Worm (Caenorhabditis elegans) whole organism, L4 larva: ENCODE measurements around the gene K05F1.9.

Experiments
- F44E2.7 ChIP-seq: fragments of 200-800 bp; sonication (Bioruptor generic); IDR thresholded peaks from 2 replicates; pipeline ENCODE4 v2.1.2; 2022; ENCODE audit warnings: missing genetic modification characterization, missing compliant biosample characterization
- R02D3.7 ChIP-seq: fragments of 150-350 bp; sonication (generic microtip); optimal IDR thresholded peaks from 3 replicates; lab custom pipeline; 2014; ENCODE audit warnings: missing biosample characterization, missing genetic modification characterization
- T20F7.1 ChIP-seq: fragments of 200-800 bp; sonication (Bioruptor generic); optimal IDR thresholded peaks from 2 replicates; lab custom pipeline; 2018; ENCODE audit warnings: mild to moderate bottlenecking, missing genetic modification characterization, missing compliant biosample characterization
- Y5F2A.4 ChIP-seq: fragments of 200-800 bp; sonication (Bioruptor generic); optimal IDR thresholded peaks from 2 replicates; lab custom pipeline; 2018; ENCODE audit warnings: mild to moderate bottlenecking, missing genetic modification characterization, missing compliant biosample characterization
- ZK546.5 ChIP-seq, 2 experiments: sonication (generic microtip); optimal IDR thresholded peaks; 2 replicates each; lab custom pipeline; 2017; ENCODE audit warnings: missing biosample characterization in 2 of 2, missing genetic modification characterization in 2 of 2
- aha-1 ChIP-seq: fragments of 150-350 bp; peaks from one replicate; lab custom pipeline; 2014; ENCODE audit warnings: missing biosample characterization, missing genetic modification characterization
- aly-2 ChIP-seq: sonication (generic microtip); optimal IDR thresholded peaks from 2 replicates; lab custom pipeline; 2018; ENCODE audit warnings: missing biosample characterization, missing genetic modification characterization
- arid-1 ChIP-seq: fragments of 200-800 bp; sonication (Bioruptor generic); conservative IDR thresholded peaks from 2 replicates; pipeline ENCODE4 v1.3.6; 2022; ENCODE audit warnings: missing genetic modification reagents, missing genetic modification characterization, missing compliant biosample characterization
- ceh-28 ChIP-seq: fragments of 150-350 bp; optimal IDR thresholded peaks from 2 replicates; lab custom pipeline; 2014; ENCODE audit warnings: missing biosample characterization, missing genetic modification reagents, missing genetic modification characterization
- ceh-32 ChIP-seq: sonication (generic microtip); optimal IDR thresholded peaks from 2 replicates; lab custom pipeline; 2016; ENCODE audit warnings: mild to moderate bottlenecking, missing genetic modification characterization, missing compliant biosample characterization; ENCODE audit not compliant: poor library complexity
- ces-1 ChIP-seq: fragments of 150-350 bp; sonication (generic microtip); optimal IDR thresholded peaks from 4 replicates; lab custom pipeline; 2014; ENCODE audit warnings: missing biosample characterization, missing genetic modification reagents, missing genetic modification characterization
- cey-2 ChIP-seq: sonication (generic microtip); optimal IDR thresholded peaks from 3 replicates; lab custom pipeline; 2017; ENCODE audit warnings: missing genetic modification characterization, mild to moderate bottlenecking, missing compliant biosample characterization, antibody characterized with exemption, borderline replicate concordance; ENCODE audit not compliant: insufficient read depth
- ctbp-1 ChIP-seq: fragments of 200-800 bp; sonication (Bioruptor generic); IDR thresholded peaks from 2 replicates; pipeline ENCODE4 v1.3.6; 2022; ENCODE audit warnings: missing genetic modification reagents, missing genetic modification characterization, missing compliant biosample characterization
- dmd-8 ChIP-seq: fragments of 200-800 bp; sonication (Bioruptor generic); IDR thresholded peaks from 2 replicates; pipeline ENCODE4 v1.3.6; 2022; ENCODE audit warnings: missing genetic modification characterization, missing compliant biosample characterization
- duxl-1 ChIP-seq: sonication (generic microtip); optimal IDR thresholded peaks from 2 replicates; lab custom pipeline; 2016; ENCODE audit warnings: mild to moderate bottlenecking, missing genetic modification characterization, moderate library complexity, missing compliant biosample characterization; ENCODE audit not compliant: poor library complexity
- egl-43 ChIP-seq: fragments of 200-800 bp; sonication (Bioruptor generic); IDR thresholded peaks from 2 replicates; pipeline ENCODE4 v1.3.6; 2022; ENCODE audit warnings: missing genetic modification reagents, missing genetic modification characterization, missing compliant biosample characterization
- fos-1 ChIP-seq: fragments of 150-350 bp; optimal IDR thresholded peaks from 2 replicates; lab custom pipeline; 2014; ENCODE audit warnings: missing biosample characterization, missing genetic modification characterization
- hif-1 ChIP-seq, 2 experiments: sonication (generic microtip); optimal IDR thresholded peaks; 2 replicates each; lab custom pipeline; 2016 to 2017; ENCODE audit warnings: missing compliant biosample characterization in 2 of 2, missing genetic modification characterization in 2 of 2, missing genetic modification reagents in 2 of 2, missing genotype in 2 of 2, mild to moderate bottlenecking in 1 of 2
- hlh-11 ChIP-seq: fragments of 200-800 bp; sonication (Bioruptor generic); optimal IDR thresholded peaks from 2 replicates; lab custom pipeline; 2018; ENCODE audit warnings: mild to moderate bottlenecking, missing genetic modification characterization, missing compliant biosample characterization
- hlh-30 ChIP-seq: sonication (generic microtip); optimal IDR thresholded peaks from 2 replicates; lab custom pipeline; 2017; ENCODE audit warnings: antibody characterized with exemption, mild to moderate bottlenecking, missing genetic modification characterization, missing compliant biosample characterization; ENCODE audit not compliant: insufficient read depth
- hmg-1.1 ChIP-seq: fragments of 200-800 bp; sonication (Bioruptor generic); IDR thresholded peaks from 2 replicates; pipeline ENCODE4 v1.3.6; 2022; ENCODE audit warnings: missing genetic modification reagents, missing genetic modification characterization, missing compliant biosample characterization
- jun-1 ChIP-seq: fragments of 150-350 bp; optimal IDR thresholded peaks from 2 replicates; lab custom pipeline; 2014; ENCODE audit warnings: missing biosample characterization, missing genetic modification reagents, missing genetic modification characterization
- lim-7 ChIP-seq: fragments of 200-800 bp; sonication (Bioruptor generic); IDR thresholded peaks from 2 replicates; pipeline ENCODE4 v1.3.6; 2022; ENCODE audit warnings: missing genetic modification characterization, missing compliant biosample characterization
- lin-1 ChIP-seq: fragments of 200-800 bp; sonication (Bioruptor generic); IDR thresholded peaks from 2 replicates; pipeline ENCODE4 v1.3.6; 2022; ENCODE audit warnings: missing genetic modification reagents, missing genetic modification characterization, missing compliant biosample characterization
- lin-13 ChIP-seq: fragments of 150-350 bp; optimal IDR thresholded peaks from 2 replicates; lab custom pipeline; 2014; ENCODE audit warnings: missing biosample characterization, missing genetic modification reagents, missing genetic modification characterization
- lin-29 ChIP-seq: fragments of 200-800 bp; sonication (Bioruptor generic); IDR thresholded peaks from 2 replicates; pipeline ENCODE4 v1.3.6; 2022; ENCODE audit warnings: missing genetic modification reagents, missing genetic modification characterization, missing compliant biosample characterization
- lsy-2 ChIP-seq, 2 experiments: fragments of 150-350 bp in 1 of 2; sonication (generic microtip) in 1 of 2; optimal IDR thresholded peaks; 2 replicates each; lab custom pipeline; 2014 to 2017; ENCODE audit warnings: missing biosample characterization in 2 of 2, missing genetic modification characterization in 2 of 2
- mdl-1 ChIP-seq, 2 experiments: fragments of 150-350 bp in 1 of 2; sonication (generic microtip) in 1 of 2; optimal IDR thresholded peaks; 2 replicates each; lab custom pipeline; 2014 to 2017; ENCODE audit warnings: missing biosample characterization in 2 of 2, missing genetic modification characterization in 2 of 2
- mdt-29 ChIP-seq: fragments of 200-800 bp; sonication (Bioruptor generic); IDR thresholded peaks from 2 replicates; pipeline ENCODE4 v1.3.6; 2022; ENCODE audit warnings: missing genetic modification reagents, missing genetic modification characterization, missing compliant biosample characterization
- mep-1 ChIP-seq: fragments of 150-350 bp; sonication (generic microtip); optimal IDR thresholded peaks from 3 replicates; lab custom pipeline; 2014; ENCODE audit warnings: missing biosample characterization, missing genetic modification characterization
- mxl-2 ChIP-seq: fragments of 200-800 bp; sonication (Bioruptor generic); conservative IDR thresholded peaks from 2 replicates; pipeline ENCODE4 v1.3.6; 2022; ENCODE audit warnings: missing genetic modification reagents, missing genetic modification characterization, missing compliant biosample characterization
- nhr-10 ChIP-seq: fragments of 150-350 bp; optimal IDR thresholded peaks from 2 replicates; lab custom pipeline; 2014; ENCODE audit warnings: missing biosample characterization, missing genetic modification characterization
- nhr-102 ChIP-seq: sonication (generic microtip); optimal IDR thresholded peaks from 2 replicates; lab custom pipeline; 2016; ENCODE audit warnings: mild to moderate bottlenecking, missing genetic modification characterization, moderate library complexity, missing compliant biosample characterization
- nhr-11 ChIP-seq: fragments of 150-350 bp; optimal IDR thresholded peaks from 2 replicates; lab custom pipeline; 2014; ENCODE audit warnings: missing biosample characterization, missing genetic modification characterization
- nhr-25 ChIP-seq: sonication (generic microtip); optimal IDR thresholded peaks from 2 replicates; lab custom pipeline; 2017; ENCODE audit warnings: missing genetic modification characterization, mild to moderate bottlenecking, missing compliant biosample characterization, antibody characterized with exemption, moderate library complexity, borderline replicate concordance; ENCODE audit not compliant: insufficient read depth
- nhr-41 ChIP-seq: fragments of 200-800 bp; sonication (Bioruptor generic); IDR thresholded peaks from 2 replicates; pipeline ENCODE4 v1.3.6; 2022; ENCODE audit warnings: missing genetic modification reagents, missing genetic modification characterization, missing compliant biosample characterization
- nhr-42 ChIP-seq: fragments of 200-800 bp; sonication (Bioruptor generic); IDR thresholded peaks from 2 replicates; pipeline ENCODE4 v1.3.6; 2022; ENCODE audit warnings: missing genetic modification characterization, missing compliant biosample characterization
- saeg-2 ChIP-seq: fragments of 200-800 bp; sonication (Bioruptor generic); IDR thresholded peaks from 2 replicates; pipeline ENCODE4 v1.3.6; 2022; ENCODE audit warnings: missing genetic modification reagents, missing genetic modification characterization, missing compliant biosample characterization
- snpc-1.2 ChIP-seq: fragments of 200-800 bp; sonication (Bioruptor generic); IDR thresholded peaks from 2 replicates; pipeline ENCODE4 v1.3.6; 2022; ENCODE audit warnings: missing genetic modification reagents, missing genetic modification characterization, missing compliant biosample characterization
- snpc-4 ChIP-seq: fragments of 150-350 bp; optimal IDR thresholded peaks from 2 replicates; lab custom pipeline; 2014; ENCODE audit warnings: missing biosample characterization, missing genetic modification characterization
- tra-1 ChIP-seq: fragments of 200-800 bp; sonication (Bioruptor generic); IDR thresholded peaks from 2 replicates; pipeline ENCODE4 v1.3.6; 2022; ENCODE audit warnings: missing genetic modification reagents, missing genetic modification characterization, missing compliant biosample characterization
- unc-62 ChIP-seq, 3 experiments: fragments of 150-350 bp in 1 of 3; sonication (generic microtip); optimal IDR thresholded peaks in 2 of 3; peaks in 1 of 3; 1 replicate in 1 of 3; 2 replicates in 2 of 3; lab custom pipeline; 2014 to 2017; ENCODE audit warnings: missing biosample characterization in 3 of 3, missing genetic modification characterization in 3 of 3, missing genetic modification reagents in 3 of 3, missing genotype in 1 of 3
- vab-7 ChIP-seq: fragments of 200-800 bp; sonication (Bioruptor generic); IDR thresholded peaks from 2 replicates; pipeline ENCODE4 v1.3.6; 2022; ENCODE audit warnings: missing genetic modification reagents, missing genetic modification characterization, missing compliant biosample characterization
- zag-1 ChIP-seq: fragments of 150-350 bp; optimal IDR thresholded peaks from 2 replicates; lab custom pipeline; 2014; ENCODE audit warnings: missing biosample characterization, missing genetic modification characterization
- zfp-2 ChIP-seq: sonication (generic microtip); optimal IDR thresholded peaks from 2 replicates; lab custom pipeline; 2016; ENCODE audit warnings: mild to moderate bottlenecking, missing genetic modification characterization, missing compliant biosample characterization
- ztf-11 ChIP-seq: fragments of 150-350 bp; optimal IDR thresholded peaks from 2 replicates; lab custom pipeline; 2014; ENCODE audit warnings: missing biosample characterization, missing genetic modification characterization

The K05F1.9 gene

DNA sequence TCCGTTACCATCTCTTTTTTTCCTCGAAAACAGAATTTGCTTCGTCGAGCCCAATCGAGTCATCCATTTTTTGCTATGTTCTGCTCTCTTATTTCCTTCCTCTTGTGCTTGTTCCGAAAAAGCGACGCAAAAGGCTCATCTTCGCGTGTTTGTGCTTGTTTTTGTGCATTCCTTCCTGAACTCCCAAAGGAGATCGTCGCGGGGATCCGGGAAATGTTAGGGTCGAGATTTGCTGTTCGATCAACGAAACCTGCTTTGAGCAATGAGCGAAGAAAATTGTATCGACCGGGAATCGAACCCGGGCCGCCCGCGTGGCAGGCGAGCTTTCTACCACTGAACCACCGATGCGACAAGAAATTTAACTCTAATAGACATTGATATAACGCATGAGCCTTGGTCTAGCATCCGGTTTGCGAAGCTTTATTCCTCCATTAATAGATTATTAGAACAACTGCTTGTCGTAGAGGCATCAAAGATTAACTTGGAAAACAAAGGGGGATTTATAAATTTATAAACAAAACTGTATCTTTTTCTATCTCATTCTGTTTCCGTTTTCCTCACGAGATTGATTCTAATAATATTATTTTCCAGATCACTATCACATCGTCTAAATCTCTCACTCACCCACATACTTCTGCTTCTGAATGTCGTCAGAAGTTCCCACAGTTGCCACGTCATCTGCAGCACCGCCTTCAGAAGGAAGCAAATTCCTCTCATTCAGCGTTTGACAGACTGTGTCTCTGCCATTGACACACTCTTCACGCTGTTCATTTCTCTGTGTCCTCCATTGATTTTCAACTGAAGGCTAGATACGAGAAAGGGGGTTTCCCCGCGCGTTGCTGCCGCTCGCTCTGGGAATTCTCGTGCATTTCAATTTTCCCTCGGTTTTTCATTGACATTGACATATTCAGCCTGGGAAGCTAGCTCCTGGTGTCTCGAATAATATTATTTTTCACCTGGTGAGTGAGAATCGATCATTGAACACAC is 18.7 kb downstream of the K05F1.9 start, which contains the start of gene K05F1.6 (continued):
- TF ChIP-seq ztf-11 (tag; lab: Kevin White, UChicago) (no peak), dmd-8 (GFP tag; lab: Robert Waterston, UW) (peak; percentile 93), ceh-32 (tag; lab: Kevin White, UChicago) (no peak), Y5F2A.4 (GFP tag; lab: Kevin White, UChicago) (peak; percentile 83), lin-13 (GFP tag; lab: Kevin White, UChicago) (peak; percentile 65), mdt-29 (GFP tag; lab: Robert Waterston, UW) (peak; percentile 76), aly-2 (tag; lab: Kevin White, UChicago) (no peak), T20F7.1 (GFP tag; lab: Kevin White, UChicago) (peak; percentile 60), tra-1 (GFP tag; lab: Robert Waterston, UW) (peak; percentile 88), nhr-25 (no peak), mxl-2 (GFP tag; lab: Robert Waterston, UW) (peak; percentile 61; the same call in 1 of the 2 replicates), hmg-1.1 (GFP tag; lab: Robert Waterston, UW) (peak; percentile 66), hif-1 (tag; optimal IDR thresholded peaks at IDR 0.05; lab: Kevin White, UChicago) (peak in 1 of 2 experiments; percentile 12), zag-1 (tag; lab: Kevin White, UChicago) (no peak), duxl-1 (tag; lab: Kevin White, UChicago) (peak; percentile 79), ceh-28 (tag; lab: Kevin White, UChicago) (no peak), ces-1 (GFP tag; lab: Kevin White, UChicago) (no peak), nhr-42 (GFP tag; lab: Robert Waterston, UW) (peak; percentile 63; the same call in 1 of the 2 replicates), snpc-1.2 (peak; percentile 85), vab-7 (GFP tag; lab: Robert Waterston, UW) (peak; percentile 88), snpc-4 (tag; lab: Kevin White, UChicago) (no peak), cey-2 (tag; lab: Kevin White, UChicago) (no peak), saeg-2 (GFP tag; lab: Robert Waterston, UW) (peak; percentile 81; the same call in 1 of the 2 replicates), egl-43 (GFP tag; lab: Robert Waterston, UW) (no peak; the same call in 1 of the 2 replicates), hlh-30 (tag; lab: Kevin White, UChicago) (peak; percentile 62), R02D3.7 (tag; lab: Kevin White, UChicago) (no peak)

ce11 chrII:5779866-5780265 is 21.1 kb downstream of the K05F1.9 start:
- no peak for TF ChIP-seq nhr-102 (tag; lab: Kevin White, UChicago)
- peak; percentile 47 for TF ChIP-seq hmg-1.1 (GFP tag; lab: Robert Waterston, UW)
- TF ChIP-seq nhr-41 (GFP tag; lab: Robert Waterston, UW) = no peak
- no peak for TF ChIP-seq lim-7 (GFP tag; lab: Robert Waterston, UW)
- no peak for TF ChIP-seq dmd-8 (GFP tag; lab: Robert Waterston, UW)
- TF ChIP-seq zfp-2 (tag; lab: Kevin White, UChicago) = no peak
- TF ChIP-seq fos-1 (tag; lab: Kevin White, UChicago) = no peak
- TF ChIP-seq lin-1 (GFP tag; lab: Robert Waterston, UW) = no peak
- peak in 1 of 2 experiments; percentile 0 for TF ChIP-seq unc-62 (GFP tag; optimal IDR thresholded peaks at IDR 0.05 in 1 of 2; lab: Kevin White, UChicago)
- no peak for TF ChIP-seq unc-62 (tag; optimal IDR thresholded peaks at IDR 0.05; lab: Kevin White, UChicago)
- no peak for TF ChIP-seq arid-1 (GFP tag; lab: Robert Waterston, UW)
- peak; percentile 29 for TF ChIP-seq aha-1 (tag; lab: Kevin White, UChicago)
- TF ChIP-seq lsy-2 (tag; optimal IDR thresholded peaks at IDR 0.05; lab: Kevin White, UChicago) = peak in 1 of 2 experiments; percentile 30
- TF ChIP-seq lin-29 (GFP tag; lab: Robert Waterston, UW) = no peak
- TF ChIP-seq nhr-11 (tag; lab: Kevin White, UChicago) = peak; percentile 11
- no peak for TF ChIP-seq nhr-10 (tag; lab: Kevin White, UChicago)
- TF ChIP-seq ctbp-1 (GFP tag; lab: Robert Waterston, UW) = no peak
- TF ChIP-seq mep-1 (tag; lab: Kevin White, UChicago) = no peak
- no peak for TF ChIP-seq jun-1 (tag; lab: Kevin White, UChicago)
- no peak for TF ChIP-seq F44E2.7 (GFP tag; lab: Robert Waterston, UW)
- TF ChIP-seq ceh-28 (tag; lab: Kevin White, UChicago) = no peak
- no peak for TF ChIP-seq mdl-1 (tag; optimal IDR thresholded peaks at IDR 0.05; lab: Kevin White, UChicago)
- peak; percentile 50 for TF ChIP-seq hlh-11 (tag; lab: Kevin White, UChicago)
- no peak for TF ChIP-seq ZK546.5 (tag; optimal IDR thresholded peaks at IDR 0.05; lab: Kevin White, UChicago)
